Worm (Caenorhabditis elegans): Measurements from ENCODE around the gene parn-1.

ce11 chrV:12676299-12676698 lies 18.8 kb downstream of the parn-1 start:
- TF ChIP-seq nhr-12 (tag; optimal IDR thresholded peaks at IDR 0.05) (no peak), lsy-2 (tag; optimal IDR thresholded peaks at IDR 0.05) (no peak), snpc-4 (tag; optimal IDR thresholded peaks at IDR 0.05) (no peak), sem-2 (GFP tag; optimal IDR thresholded peaks at IDR 0.05) (no peak), elt-1 (tag; optimal IDR thresholded peaks at IDR 0.05; ENCODE audit: borderline replicate concordance, insufficient read depth) (no peak), sptf-1 (tag; optimal IDR thresholded peaks at IDR 0.05) (no peak), drap-1 (GFP tag; optimal IDR thresholded peaks at IDR 0.05) (no peak), unc-62 (GFP tag; optimal IDR thresholded peaks at IDR 0.05) (no peak), lin-13 (tag; optimal IDR thresholded peaks at IDR 0.05) (no peak), pha-4 (tag; optimal IDR thresholded peaks at IDR 0.05) (no peak), nhr-237 (tag; optimal IDR thresholded peaks at IDR 0.05) (no peak)
